Fruit fly (Drosophila melanogaster) whole organism, embryonic: ENCODE data around the gene dachs.

Source experiments
- CG10147 ChIP-seq: fragments of 200-800 bp; sonication (Bioruptor generic); optimal IDR thresholded peaks from 2 replicates; lab custom pipeline; 2019; ENCODE audit warnings: missing biosample characterization, mild to moderate bottlenecking, missing genetic modification characterization, moderate library complexity
- CG12236 ChIP-seq: fragments of 200-800 bp; sonication (Bioruptor generic); optimal IDR thresholded peaks from 2 replicates; lab custom pipeline; 2016; ENCODE audit warnings: missing biosample characterization, missing genetic modification characterization
- CG4424 ChIP-seq: fragments of 200-800 bp; sonication (Bioruptor generic); optimal IDR thresholded peaks from 3 replicates; lab custom pipeline; 2016; ENCODE audit warnings: missing biosample characterization, missing genetic modification characterization
- Taf1 ChIP-seq: fragments of 200-800 bp; sonication (Bioruptor generic); IDR thresholded peaks from 2 replicates; pipeline ENCODE4 v1.3.6; 2022; ENCODE audit warnings: missing biosample characterization, missing genetic modification characterization
- ac ChIP-seq: fragments of 200-800 bp; sonication (Bioruptor generic); optimal IDR thresholded peaks from 3 replicates; lab custom pipeline; 2017; ENCODE audit warnings: missing biosample characterization, mild to moderate bottlenecking, missing genetic modification characterization
- bowl ChIP-seq: fragments of 200-800 bp; sonication (Bioruptor generic); IDR thresholded peaks from 2 replicates; pipeline ENCODE4 v1.3.6; 2022; ENCODE audit warnings: missing biosample characterization, missing genetic modification characterization
- dan ChIP-seq: fragments of 200-800 bp; sonication (Bioruptor generic); IDR thresholded peaks from 2 replicates; pipeline ENCODE4 v1.3.6; 2022; ENCODE audit warnings: missing biosample characterization, missing genetic modification characterization
- ewg ChIP-seq: fragments of 200-800 bp; sonication (Bioruptor generic); optimal IDR thresholded peaks from 3 replicates; lab custom pipeline; 2017; ENCODE audit warnings: mild to moderate bottlenecking, missing biosample characterization, missing genetic modification reagents, missing genetic modification characterization
- pzg ChIP-seq: fragments of 200-800 bp; sonication (Bioruptor generic); optimal IDR thresholded peaks from 3 replicates; lab custom pipeline; 2018; ENCODE audit warnings: missing biosample characterization, mild to moderate bottlenecking, missing genetic modification characterization, moderate library complexity

DNA sequence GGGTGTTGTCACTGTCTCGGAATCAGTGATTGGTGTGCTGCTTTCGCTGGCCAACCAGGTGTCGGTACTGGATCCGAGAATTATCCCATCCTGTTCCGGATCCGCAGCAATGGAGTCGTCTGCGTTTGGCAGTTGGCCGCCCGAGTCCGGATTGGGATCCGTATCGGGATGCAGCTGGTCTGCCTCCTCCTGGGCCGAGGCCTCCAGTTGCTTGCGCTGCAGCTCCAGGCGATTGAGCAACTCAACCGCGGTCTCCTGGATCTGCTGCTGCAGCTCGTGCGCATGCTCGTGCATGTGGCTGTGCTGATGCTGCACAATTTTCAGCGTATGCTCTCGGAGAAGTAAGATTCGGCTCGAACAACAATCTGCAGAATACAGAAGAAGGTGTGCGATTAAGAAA, 34.5 kb upstream of the dachs start:
- TF ChIP-seq Taf1 (GFP tag; lab: Robert Waterston, UW) (no peak), pzg (GFP tag; lab: Kevin White, UChicago) (no peak), bowl (GFP tag; lab: Robert Waterston, UW) (no peak), CG10147 (GFP tag; lab: Kevin White, UChicago) (no peak), CG12236 (GFP tag; lab: Kevin White, UChicago) (no peak), dan (no peak), CG4424 (GFP tag; lab: Kevin White, UChicago) (no peak), ac (GFP tag; lab: Kevin White, UChicago) (no peak), ewg (GFP tag; lab: Kevin White, UChicago) (peak; percentile 16)
